Fruit fly (Drosophila melanogaster) whole organism, embryonic: ENCODE data around the gene Mcad.

Experiments used
- CG12659 ChIP-seq: fragments of 200-800 bp; sonication (Bioruptor generic); optimal IDR thresholded peaks from 3 replicates; lab custom pipeline; 2017; ENCODE audit warnings: mild to moderate bottlenecking, missing biosample characterization, missing genetic modification reagents, missing genetic modification characterization
- CG13287 ChIP-seq: fragments of 200-800 bp; sonication (Bioruptor generic); IDR thresholded peaks from 2 replicates; pipeline ENCODE4 v1.3.6; 2022; ENCODE audit warnings: missing biosample characterization, missing genetic modification characterization; ENCODE audit not compliant: partially characterized antibody
- CG13894 ChIP-seq: fragments of 200-800 bp; sonication (Bioruptor generic); optimal IDR thresholded peaks from 3 replicates; lab custom pipeline; 2018; ENCODE audit warnings: missing biosample characterization, mild to moderate bottlenecking, missing genetic modification characterization, moderate library complexity
- CG34224 ChIP-seq: fragments of 200-800 bp; sonication (Bioruptor generic); IDR thresholded peaks from 3 replicates; pipeline ENCODE4 v1.3.6; 2022; ENCODE audit warnings: missing biosample characterization, missing genetic modification characterization; ENCODE audit not compliant: partially characterized antibody
- CG8281 ChIP-seq: fragments of 200-800 bp; sonication (Bioruptor generic); optimal IDR thresholded peaks from 2 replicates; lab custom pipeline; 2018; ENCODE audit warnings: missing biosample characterization, mild to moderate bottlenecking, missing genetic modification characterization, moderate library complexity
- CG8359 ChIP-seq: fragments of 200-800 bp; sonication (Bioruptor generic); optimal IDR thresholded peaks from 2 replicates; lab custom pipeline; 2017; ENCODE audit warnings: missing biosample characterization, mild to moderate bottlenecking, missing genetic modification characterization, borderline replicate concordance
- CG8765 ChIP-seq: fragments of 200-800 bp; sonication (Bioruptor generic); IDR thresholded peaks from 2 replicates; pipeline ENCODE4 v1.3.6; 2022; ENCODE audit warnings: missing biosample characterization, missing genetic modification characterization
- CoRest ChIP-seq: fragments of 200-800 bp; sonication (Bioruptor generic); optimal IDR thresholded peaks from 3 replicates; lab custom pipeline; 2018; ENCODE audit warnings: missing biosample characterization, mild to moderate bottlenecking, missing genetic modification characterization, moderate library complexity
- Dll ChIP-seq: fragments of 200-800 bp; sonication (Bioruptor generic); IDR thresholded peaks from 4 replicates; pipeline ENCODE4 v1.3.6; 2022; ENCODE audit warnings: missing biosample characterization, missing genetic modification characterization; ENCODE audit not compliant: partially characterized antibody
- Dp ChIP-seq: fragments of 200-800 bp; sonication (Bioruptor generic); optimal IDR thresholded peaks from 2 replicates; lab custom pipeline; 2018; ENCODE audit warnings: missing biosample characterization, mild to moderate bottlenecking, missing genetic modification characterization, moderate library complexity
- E2f1 ChIP-seq: fragments of 200-800 bp; sonication (Bioruptor generic); IDR thresholded peaks from 2 replicates; pipeline ENCODE4 v1.3.6; 2022; ENCODE audit warnings: missing biosample characterization, missing genetic modification characterization
- E2f2 ChIP-seq: fragments of 200-800 bp; sonication (Bioruptor generic); IDR thresholded peaks from 2 replicates; pipeline ENCODE4 v1.3.6; 2022; ENCODE audit warnings: missing biosample characterization, missing genetic modification characterization
- Eip74EF ChIP-seq, 2 experiments: fragments of 200-800 bp in 1 of 2; fragments of >200 bp in 1 of 2; sonication (Bioruptor generic) in 1 of 2; optimal IDR thresholded peaks; 2 replicates each; lab custom pipeline; 2017 to 2019; ENCODE audit warnings: missing biosample characterization in 2 of 2, missing genetic modification characterization in 2 of 2, mild to moderate bottlenecking in 1 of 2, moderate library complexity in 1 of 2
- Hmr ChIP-seq: fragments of 200-800 bp; sonication (Bioruptor generic); optimal IDR thresholded peaks from 3 replicates; lab custom pipeline; 2017; ENCODE audit warnings: mild to moderate bottlenecking, missing biosample characterization, missing genetic modification reagents, missing genetic modification characterization
- MESR4 ChIP-seq: fragments of 200-800 bp; sonication (Bioruptor generic); optimal IDR thresholded peaks from 2 replicates; lab custom pipeline; 2018; ENCODE audit warnings: missing biosample characterization, mild to moderate bottlenecking, missing genetic modification characterization, moderate library complexity
- NC2β ChIP-seq: fragments of 200-800 bp; sonication (Bioruptor generic); optimal IDR thresholded peaks from 2 replicates; lab custom pipeline; 2016; ENCODE audit warnings: missing biosample characterization, missing genetic modification characterization
- Opbp ChIP-seq: fragments of 200-800 bp; sonication (Bioruptor generic); IDR thresholded peaks from 3 replicates; pipeline ENCODE4 v1.3.6; 2022; ENCODE audit warnings: missing biosample characterization, missing genetic modification characterization; ENCODE audit not compliant: partially characterized antibody
- Rfx ChIP-seq: fragments of 200-800 bp; sonication (Bioruptor generic); IDR thresholded peaks from 2 replicates; pipeline ENCODE4 v1.3.6; 2022; ENCODE audit warnings: missing biosample characterization, missing genetic modification characterization
- bbx ChIP-seq: fragments of 200-800 bp; sonication (Bioruptor generic); IDR thresholded peaks from 2 replicates; pipeline ENCODE4 v1.3.6; 2022; ENCODE audit warnings: missing biosample characterization, missing genetic modification characterization; ENCODE audit not compliant: partially characterized antibody
- chinmo ChIP-seq: fragments of 200-800 bp; sonication (Bioruptor generic); IDR thresholded peaks from 4 replicates; pipeline ENCODE4 v1.3.6; 2022; ENCODE audit warnings: missing biosample characterization, missing genetic modification characterization; ENCODE audit not compliant: partially characterized antibody
- corto ChIP-seq: fragments of 200-800 bp; sonication (Bioruptor generic); optimal IDR thresholded peaks from 2 replicates; lab custom pipeline; 2016; ENCODE audit warnings: missing biosample characterization, mild to moderate bottlenecking, missing genetic modification characterization, moderate library complexity
- crol ChIP-seq: fragments of 200-800 bp; sonication (Bioruptor generic); IDR thresholded peaks from 2 replicates; pipeline ENCODE4 v1.3.6; 2022; ENCODE audit warnings: missing biosample characterization, missing genetic modification characterization
- crp ChIP-seq, 2 experiments: fragments of 200-800 bp; sonication (Bioruptor generic); optimal IDR thresholded peaks; 2 replicates in 1 of 2; 3 replicates in 1 of 2; lab custom pipeline; 2017; ENCODE audit warnings: missing biosample characterization in 2 of 2, missing genetic modification characterization in 2 of 2, mild to moderate bottlenecking in 1 of 2, moderate library complexity in 1 of 2
- cwo ChIP-seq: fragments of 200-800 bp; sonication (Bioruptor generic); optimal IDR thresholded peaks from 3 replicates; lab custom pipeline; 2017; ENCODE audit warnings: missing biosample characterization, missing genetic modification characterization, mild to moderate bottlenecking, moderate library complexity, missing genetic modification reagents
- dan ChIP-seq: fragments of 200-800 bp; sonication (Bioruptor generic); IDR thresholded peaks from 2 replicates; pipeline ENCODE4 v1.3.6; 2022; ENCODE audit warnings: missing biosample characterization, missing genetic modification characterization
- knrl ChIP-seq: fragments of 200-800 bp; sonication (Bioruptor generic); IDR thresholded peaks from 3 replicates; pipeline ENCODE4 v1.3.6; 2022; ENCODE audit warnings: missing biosample characterization, missing genetic modification characterization; ENCODE audit not compliant: partially characterized antibody
- nerfin-2 ChIP-seq: fragments of 200-800 bp; sonication (Bioruptor generic); IDR thresholded peaks from 2 replicates; pipeline ENCODE4 v1.3.6; 2022; ENCODE audit warnings: missing biosample characterization, missing genetic modification characterization; ENCODE audit not compliant: partially characterized antibody
- otp ChIP-seq: fragments of 200-800 bp; sonication (Bioruptor generic); IDR thresholded peaks from 3 replicates; pipeline ENCODE4, ENCODE4 v1.3.6; 2022; ENCODE audit warnings: missing biosample characterization, missing genetic modification characterization
- pzg ChIP-seq: fragments of 200-800 bp; sonication (Bioruptor generic); optimal IDR thresholded peaks from 3 replicates; lab custom pipeline; 2018; ENCODE audit warnings: missing biosample characterization, mild to moderate bottlenecking, missing genetic modification characterization, moderate library complexity
- repo ChIP-seq: fragments of 200-800 bp; sonication (Bioruptor generic); optimal IDR thresholded peaks from 2 replicates; lab custom pipeline; 2016; ENCODE audit warnings: missing biosample characterization, missing genetic modification characterization
- sqz ChIP-seq: fragments of 200-800 bp; sonication (Bioruptor generic); optimal IDR thresholded peaks from 3 replicates; lab custom pipeline; 2018; ENCODE audit warnings: missing biosample characterization, mild to moderate bottlenecking, missing genetic modification characterization
- stwl ChIP-seq: fragments of 200-800 bp; sonication (Bioruptor generic); optimal IDR thresholded peaks from 3 replicates; lab custom pipeline; 2018; ENCODE audit warnings: missing biosample characterization, mild to moderate bottlenecking, missing genetic modification characterization, moderate library complexity
- trem ChIP-seq: fragments of 200-800 bp; optimal IDR thresholded peaks from 3 replicates; lab custom pipeline; 2019; ENCODE audit warnings: missing biosample characterization, mild to moderate bottlenecking, missing genetic modification characterization, moderate library complexity
- vvl ChIP-seq: fragments of 200-800 bp; sonication (Bioruptor generic); IDR thresholded peaks from 2 replicates; pipeline ENCODE4 v1.3.6; 2022; ENCODE audit warnings: missing biosample characterization, missing genetic modification characterization
- z ChIP-seq: fragments of 200-800 bp; sonication (Bioruptor generic); IDR thresholded peaks from 3 replicates; pipeline ENCODE4 v1.3.6; 2022; ENCODE audit warnings: missing biosample characterization, missing genetic modification characterization
- zen2 ChIP-seq: fragments of 200-800 bp; sonication (Bioruptor generic); IDR thresholded peaks from 3 replicates; pipeline ENCODE4 v1.3.6; 2022; ENCODE audit warnings: missing biosample characterization, missing genetic modification characterization; ENCODE audit not compliant: partially characterized antibody

The Mcad gene

dm6 chr3L:7726285-7726684 is 7.1 kb downstream of the Mcad start, which contains the start of gene CG7457 (continued):
- no peak for TF ChIP-seq Eip74EF (GFP tag; optimal IDR thresholded peaks at IDR 0.05; lab: Kevin White, UChicago)
- peak; percentile 20 for TF ChIP-seq CG12659 (GFP tag; lab: Kevin White, UChicago)
- TF ChIP-seq CG8281 = no peak
- TF ChIP-seq bbx = peak; percentile 95
- peak; percentile 30 for TF ChIP-seq trem (tag; lab: Kevin White, UChicago)
- TF ChIP-seq crol (GFP tag; lab: Robert Waterston, UW) = no peak
- TF ChIP-seq Dll (GFP tag; lab: Robert Waterston, UW) = peak; percentile 92
- peak; percentile 46 for TF ChIP-seq pzg (GFP tag; lab: Kevin White, UChicago)
- TF ChIP-seq cwo = no peak
- peak; percentile 97 for TF ChIP-seq Opbp (GFP tag; lab: Robert Waterston, UW)
- peak; percentile 70 for TF ChIP-seq E2f2
- TF ChIP-seq CoRest (tag; lab: Kevin White, UChicago) = peak; percentile 51
- TF ChIP-seq CG34224 = peak; percentile 94
- peak; percentile 95 for TF ChIP-seq stwl (tag; lab: Kevin White, UChicago)
- TF ChIP-seq MESR4 (GFP tag; lab: Kevin White, UChicago) = peak; percentile 44
- TF ChIP-seq knrl (GFP tag; lab: Robert Waterston, UW) = peak; percentile 94
- TF ChIP-seq E2f1 (GFP tag; lab: Robert Waterston, UW) = no peak
- peak; percentile 5 for TF ChIP-seq Hmr (GFP tag; lab: Kevin White, UChicago)
- TF ChIP-seq CG13287 (GFP tag; lab: Robert Waterston, UW) = peak; percentile 97
- peak; percentile 86 for TF ChIP-seq nerfin-2 (GFP tag; lab: Robert Waterston, UW)
- peak; percentile 62 for TF ChIP-seq Dp (GFP tag; lab: Kevin White, UChicago)
- no peak for TF ChIP-seq otp (GFP tag; lab: Robert Waterston, UW)
- no peak for TF ChIP-seq dan (GFP tag; lab: Robert Waterston, UW)
- TF ChIP-seq Rfx (GFP tag; lab: Robert Waterston, UW) = 0 out of 2 replicates have a peak, but pooled peaks have one; percentile 23
- peak; percentile 94 for TF ChIP-seq zen2 (GFP tag; lab: Robert Waterston, UW)
- TF ChIP-seq vvl = peak; percentile 75
- TF ChIP-seq NC2β (GFP tag; lab: Kevin White, UChicago) = no peak

- TF ChIP-seq z (GFP tag; lab: Robert Waterston, UW) = no peak
- TF ChIP-seq corto (GFP tag; lab: Kevin White, UChicago) = no peak
- TF ChIP-seq repo (GFP tag; lab: Kevin White, UChicago) = no peak
- no peak for TF ChIP-seq CG12659 (GFP tag; lab: Kevin White, UChicago)
- TF ChIP-seq CG8765 (GFP tag; lab: Robert Waterston, UW) = no peak
- peak; percentile 93 for TF ChIP-seq CG13894
These were observed 7.5 kb downstream of the Mcad start for dm6 chr3L:7726690-7727089.

- TF ChIP-seq Hmr (GFP tag; lab: Kevin White, UChicago) = no peak
- TF ChIP-seq crp (GFP tag; optimal IDR thresholded peaks at IDR 0.05; lab: Kevin White, UChicago) = no peak
- TF ChIP-seq CG8359 (GFP tag; lab: Kevin White, UChicago) = peak; percentile 98
- peak; percentile 43 for TF ChIP-seq sqz (GFP tag; lab: Kevin White, UChicago)
- TF ChIP-seq chinmo (GFP tag; lab: Robert Waterston, UW) = peak; percentile 63; the same call in 2 of the 4 replicates
- TF ChIP-seq vvl = peak; percentile 53; the same call in 1 of the 2 replicates
- TF ChIP-seq, all 482 proteins: peak for 4
These were observed 13.1 kb downstream of the Mcad start, which contains the start of gene CG8492 for dm6 chr3L:7732141-7732748. Gene CG8492 (minus strand): TSS chr3L:7732191.
